Worm (Caenorhabditis elegans): ENCODE measurements around the gene col-73.

ce11 chrII:4876091-4876490 is 3.2 kb upstream of the col-73 start, which contains the start of gene F11G11.13:
- TF ChIP-seq tra-4 (tag; optimal IDR thresholded peaks at IDR 0.05) (no peak), flt-1 (GFP tag; IDR thresholded peaks at IDR 0.05) (no peak), ceh-13 (GFP tag; optimal IDR thresholded peaks at IDR 0.05) (no peak), ama-1 (optimal IDR thresholded peaks at IDR 0.05) (no peak), ceh-36 (tag; optimal IDR thresholded peaks at IDR 0.05) (no peak), F13C5.2 (tag; optimal IDR thresholded peaks at IDR 0.05) (no peak), tbx-37 (GFP tag; conservative IDR thresholded peaks at IDR 0.05) (no peak), hmg-4 (GFP tag; optimal IDR thresholded peaks at IDR 0.05) (no peak), tbx-11 (GFP tag; IDR thresholded peaks at IDR 0.05) (no peak), pes-1 (GFP tag; IDR thresholded peaks at IDR 0.05) (no peak), B0310.2 (tag; optimal IDR thresholded peaks at IDR 0.05) (no peak)
